Fruit fly (Drosophila melanogaster) whole organism, embryonic: ENCODE results near the gene CG42798.
A peak's percentile ranks its signal among the peaks of the same experiment; 100 is the strongest.

ENCODE experiments used
- Abd-B ChIP-seq: fragments of 200-800 bp; sonication (Bioruptor generic); optimal IDR thresholded peaks from 2 replicates; lab custom pipeline; 2018; ENCODE audit warnings: missing biosample characterization, mild to moderate bottlenecking, missing genetic modification characterization, moderate library complexity
- Adf1 ChIP-seq: fragments of 200-800 bp; sonication (Bioruptor generic); IDR thresholded peaks from 2 replicates; pipeline ENCODE4 v1.3.6; 2022; ENCODE audit warnings: missing biosample characterization, missing genetic modification characterization
- CG1024 ChIP-seq: fragments of 200-800 bp; sonication (Bioruptor generic); IDR thresholded peaks from 2 replicates; pipeline ENCODE4 v1.3.6; 2022; ENCODE audit warnings: missing biosample characterization, missing genetic modification characterization
- CG11247 ChIP-seq: fragments of 200-800 bp; sonication (Bioruptor generic); IDR thresholded peaks from 2 replicates; pipeline ENCODE4 v1.3.6; 2022; ENCODE audit warnings: missing biosample characterization, missing genetic modification characterization
- CG11398 ChIP-seq: fragments of 200-800 bp; sonication (Bioruptor generic); optimal IDR thresholded peaks from 2 replicates; lab custom pipeline; 2016; ENCODE audit warnings: missing biosample characterization, missing genetic modification characterization
- CG12219 ChIP-seq: fragments of 200-800 bp; sonication (Bioruptor generic); optimal IDR thresholded peaks from 3 replicates; lab custom pipeline; 2018; ENCODE audit warnings: missing biosample characterization, mild to moderate bottlenecking, missing genetic modification characterization
- CG12391 ChIP-seq: fragments of 200-800 bp; sonication (Bioruptor generic); optimal IDR thresholded peaks from 3 replicates; lab custom pipeline; 2018; ENCODE audit warnings: missing biosample characterization, mild to moderate bottlenecking, missing genetic modification characterization, moderate library complexity
- CG12744 ChIP-seq: fragments of 200-800 bp; sonication (Bioruptor generic); optimal IDR thresholded peaks from 2 replicates; lab custom pipeline; 2016; ENCODE audit warnings: missing biosample characterization, missing genetic modification characterization
- CG14014 ChIP-seq: fragments of 200-800 bp; sonication (Bioruptor generic); IDR thresholded peaks from 2 replicates; pipeline ENCODE4 v1.3.6; 2022; ENCODE audit warnings: missing biosample characterization, missing genetic modification characterization
- CG15073 ChIP-seq: fragments of 200-800 bp; sonication (Bioruptor generic); optimal IDR thresholded peaks from 2 replicates; lab custom pipeline; 2016; ENCODE audit warnings: missing biosample characterization, missing genetic modification characterization
- CG16863 ChIP-seq: fragments of 200-800 bp; sonication (Bioruptor generic); optimal IDR thresholded peaks from 3 replicates; lab custom pipeline; 2016; ENCODE audit warnings: missing biosample characterization, missing genetic modification characterization
- CG17802 ChIP-seq: fragments of 200-800 bp; sonication (Bioruptor generic); optimal IDR thresholded peaks from 2 replicates; lab custom pipeline; 2018; ENCODE audit warnings: missing biosample characterization, mild to moderate bottlenecking, missing genetic modification characterization, moderate library complexity
- CG1832 ChIP-seq: fragments of 200-800 bp; sonication (Bioruptor generic); optimal IDR thresholded peaks from 2 replicates; lab custom pipeline; 2017; ENCODE audit warnings: missing biosample characterization, mild to moderate bottlenecking, missing genetic modification characterization, inconsistent platforms
- CG2202 ChIP-seq: fragments of 200-800 bp; sonication (Bioruptor generic); optimal IDR thresholded peaks from 2 replicates; lab custom pipeline; 2018; ENCODE audit warnings: missing biosample characterization, mild to moderate bottlenecking, missing genetic modification characterization
- CG2678 ChIP-seq: fragments of 200-800 bp; sonication (Bioruptor generic); optimal IDR thresholded peaks from 3 replicates; lab custom pipeline; 2019; ENCODE audit warnings: missing biosample characterization, mild to moderate bottlenecking, missing genetic modification characterization, moderate library complexity
- CG3065 ChIP-seq: fragments of 200-800 bp; sonication (Bioruptor generic); optimal IDR thresholded peaks from 2 replicates; lab custom pipeline; 2016; ENCODE audit warnings: missing biosample characterization, missing genetic modification characterization
- CG3281 ChIP-seq: fragments of 200-800 bp; sonication (Bioruptor generic); optimal IDR thresholded peaks from 3 replicates; lab custom pipeline; 2017; ENCODE audit warnings: missing biosample characterization, mild to moderate bottlenecking, missing genetic modification characterization
- CG34422 ChIP-seq: fragments of 200-800 bp; sonication (Bioruptor generic); IDR thresholded peaks from 3 replicates; pipeline ENCODE4 v1.3.6; 2022; ENCODE audit warnings: missing biosample characterization, missing genetic modification characterization
- CG4360 ChIP-seq: fragments of 200-800 bp; sonication (Bioruptor generic); IDR thresholded peaks from 2 replicates; pipeline ENCODE4 v1.3.6; 2022; ENCODE audit warnings: missing biosample characterization, missing genetic modification characterization
- CG4617 ChIP-seq: fragments of 200-800 bp; sonication (Bioruptor generic); optimal IDR thresholded peaks from 3 replicates; lab custom pipeline; 2016; ENCODE audit warnings: missing biosample characterization, missing genetic modification characterization, borderline replicate concordance
- CG6654 ChIP-seq: fragments of 200-800 bp; sonication (Bioruptor generic); optimal IDR thresholded peaks from 2 replicates; lab custom pipeline; 2017; ENCODE audit warnings: missing biosample characterization, mild to moderate bottlenecking, missing genetic modification characterization
- CG6765 ChIP-seq: fragments of 200-800 bp; sonication (Bioruptor generic); optimal IDR thresholded peaks from 3 replicates; lab custom pipeline; 2017; ENCODE audit warnings: missing biosample characterization, mild to moderate bottlenecking, missing genetic modification characterization
- CG6791 ChIP-seq: fragments of 200-800 bp; sonication (Bioruptor generic); IDR thresholded peaks from 3 replicates; pipeline ENCODE4 v1.3.6; 2022; ENCODE audit warnings: missing biosample characterization, missing genetic modification characterization; ENCODE audit not compliant: partially characterized antibody
- CG8944 ChIP-seq: fragments of 200-800 bp; sonication (Bioruptor generic); optimal IDR thresholded peaks from 3 replicates; lab custom pipeline; 2016; ENCODE audit warnings: missing biosample characterization, missing genetic modification characterization
- Deaf1 ChIP-seq: fragments of 200-800 bp; optimal IDR thresholded peaks from 3 replicates; lab custom pipeline; 2019; ENCODE audit warnings: missing biosample characterization, mild to moderate bottlenecking, missing genetic modification characterization, moderate library complexity
- Doc2 ChIP-seq: fragments of 200-800 bp; sonication (Bioruptor generic); IDR thresholded peaks from 2 replicates; pipeline ENCODE4 v1.3.6; 2022; ENCODE audit warnings: missing biosample characterization, missing genetic modification characterization
- H15 ChIP-seq: fragments of 200-800 bp; sonication (Bioruptor generic); IDR thresholded peaks from 3 replicates; pipeline ENCODE4 v1.3.6; 2022; ENCODE audit warnings: missing biosample characterization, missing genetic modification characterization
- HLH54F ChIP-seq: fragments of 200-800 bp; sonication (Bioruptor generic); optimal IDR thresholded peaks from 3 replicates; lab custom pipeline; 2016; ENCODE audit warnings: missing biosample characterization, missing genetic modification characterization
- Hand ChIP-seq: fragments of 200-800 bp; sonication (Bioruptor generic); optimal IDR thresholded peaks from 2 replicates; lab custom pipeline; 2017; ENCODE audit warnings: mild to moderate bottlenecking, missing biosample characterization, missing genetic modification reagents, missing genetic modification characterization
- HmgZ ChIP-seq: fragments of 200-800 bp; sonication (Bioruptor generic); optimal IDR thresholded peaks from 2 replicates; lab custom pipeline; 2018; ENCODE audit warnings: missing biosample characterization, mild to moderate bottlenecking, missing genetic modification characterization
- Hsf ChIP-seq: fragments of 200-800 bp; sonication (Bioruptor generic); optimal IDR thresholded peaks from 3 replicates; lab custom pipeline; 2016; ENCODE audit warnings: missing biosample characterization, missing genetic modification characterization
- MBD-R2 ChIP-seq: fragments of 200-800 bp; sonication (Bioruptor generic); IDR thresholded peaks from 2 replicates; pipeline ENCODE4 v1.3.6; 2022; ENCODE audit warnings: missing biosample characterization, missing genetic modification characterization
- NfI ChIP-seq: fragments of 200-800 bp; sonication (Bioruptor generic); optimal IDR thresholded peaks from 3 replicates; lab custom pipeline; 2018; ENCODE audit warnings: missing biosample characterization, mild to moderate bottlenecking, missing genetic modification characterization, moderate library complexity
- Oli ChIP-seq: fragments of 200-800 bp; sonication (Bioruptor generic); optimal IDR thresholded peaks from 2 replicates; lab custom pipeline; 2018; ENCODE audit warnings: missing biosample characterization, mild to moderate bottlenecking, missing genetic modification characterization, moderate library complexity
- Sin3A ChIP-seq: fragments of >200 bp; optimal IDR thresholded peaks from 2 replicates; lab custom pipeline; 2018
- ab ChIP-seq: fragments of 200-800 bp; sonication (Bioruptor generic); optimal IDR thresholded peaks from 2 replicates; lab custom pipeline; 2016; ENCODE audit warnings: missing biosample characterization, missing genetic modification characterization
- dan ChIP-seq: fragments of 200-800 bp; sonication (Bioruptor generic); IDR thresholded peaks from 2 replicates; pipeline ENCODE4 v1.3.6; 2022; ENCODE audit warnings: missing biosample characterization, missing genetic modification characterization
- gce ChIP-seq: fragments of 200-800 bp; sonication (Bioruptor generic); IDR thresholded peaks from 3 replicates; pipeline ENCODE4 v1.3.6; 2022; ENCODE audit warnings: missing biosample characterization, missing genetic modification characterization
- gcm ChIP-seq: fragments of 200-800 bp; sonication (Bioruptor generic); optimal IDR thresholded peaks from 2 replicates; lab custom pipeline; 2019; ENCODE audit warnings: missing biosample characterization, mild to moderate bottlenecking, missing genetic modification characterization, moderate library complexity
- hth ChIP-seq: fragments of >200 bp; optimal IDR thresholded peaks from 2 replicates; lab custom pipeline; 2017; ENCODE audit warnings: inconsistent platforms
- jumu ChIP-seq: fragments of 200-800 bp; sonication (Bioruptor generic); optimal IDR thresholded peaks from 3 replicates; lab custom pipeline; 2016; ENCODE audit warnings: missing biosample characterization, missing genetic modification characterization
- luna ChIP-seq: fragments of 200-800 bp; sonication (Bioruptor generic); optimal IDR thresholded peaks from 2 replicates; lab custom pipeline; 2016; ENCODE audit warnings: missing biosample characterization, missing genetic modification characterization
- mld ChIP-seq: fragments of 200-800 bp; sonication (Bioruptor generic); IDR thresholded peaks from 3 replicates; pipeline ENCODE4 v1.3.6; 2022; ENCODE audit warnings: missing biosample characterization, missing genetic modification characterization; ENCODE audit not compliant: partially characterized antibody
- nerfin-2 ChIP-seq: fragments of 200-800 bp; sonication (Bioruptor generic); IDR thresholded peaks from 2 replicates; pipeline ENCODE4 v1.3.6; 2022; ENCODE audit warnings: missing biosample characterization, missing genetic modification characterization; ENCODE audit not compliant: partially characterized antibody
- sim ChIP-seq: fragments of 200-800 bp; sonication (Bioruptor generic); IDR thresholded peaks from 2 replicates; pipeline ENCODE4 v1.3.6; 2022; ENCODE audit warnings: missing biosample characterization, missing genetic modification characterization
- tap ChIP-seq: fragments of 200-800 bp; optimal IDR thresholded peaks from 3 replicates; lab custom pipeline; 2019; ENCODE audit warnings: missing biosample characterization, mild to moderate bottlenecking, missing genetic modification characterization, moderate library complexity
- tgo ChIP-seq: fragments of 200-800 bp; sonication (Bioruptor generic); IDR thresholded peaks from 3 replicates; pipeline ENCODE4 v1.3.6; 2022; ENCODE audit warnings: missing biosample characterization, missing genetic modification characterization
- unc-4 ChIP-seq: fragments of 200-800 bp; sonication (Bioruptor generic); IDR thresholded peaks from 2 replicates; pipeline ENCODE4 v1.3.6; 2022; ENCODE audit warnings: missing biosample characterization, missing genetic modification characterization; ENCODE audit not compliant: partially characterized antibody
- wek ChIP-seq: fragments of 200-800 bp; sonication (Bioruptor generic); optimal IDR thresholded peaks from 3 replicates; lab custom pipeline; 2018; ENCODE audit warnings: missing biosample characterization, mild to moderate bottlenecking, missing genetic modification characterization, moderate library complexity
- zf30C ChIP-seq: fragments of 200-800 bp; sonication (Bioruptor generic); optimal IDR thresholded peaks from 3 replicates; lab custom pipeline; 2018; ENCODE audit warnings: missing biosample characterization, mild to moderate bottlenecking, missing genetic modification characterization

The CG42798 gene

dm6 chr3R:17386168-17386819, 20.2 kb upstream of the CG42798 start (continued):
- TF ChIP-seq CG17802 (peak; percentile 51), Oli (peak; percentile 75), CG15073 (GFP tag; lab: Kevin White, UChicago) (no peak), MBD-R2 (GFP tag; lab: Robert Waterston, UW) (no peak; the same call in 1 of the 2 replicates), CG3281 (GFP tag; lab: Kevin White, UChicago) (peak; percentile 63), tap (peak; percentile 74), CG11247 (GFP tag; lab: Robert Waterston, UW) (peak; percentile 56; the same call in 1 of the 2 replicates), Hand (GFP tag; lab: Kevin White, UChicago) (no peak), CG12219 (GFP tag; lab: Kevin White, UChicago) (peak; percentile 64), HLH54F (GFP tag; lab: Kevin White, UChicago) (peak; percentile 21), zf30C (GFP tag; lab: Kevin White, UChicago) (no peak), tgo (GFP tag; lab: Robert Waterston, UW) (peak; percentile 68), mld (GFP tag; lab: Robert Waterston, UW) (no peak), gcm (peak; percentile 48), CG1832 (GFP tag; lab: Kevin White, UChicago) (no peak), wek (GFP tag; lab: Kevin White, UChicago) (peak; percentile 45), CG1024 (peak; percentile 28; the same call in 1 of the 2 replicates), Adf1 (no peak), Hsf (peak; percentile 54), Doc2 (no peak), CG2678 (tag; lab: Kevin White, UChicago) (peak; percentile 82), dan (GFP tag; lab: Robert Waterston, UW) (peak; percentile 20; the same call in 1 of the 2 replicates), Sin3A (lab: Kevin White, UChicago) (no peak), unc-4 (no peak), CG2202 (tag; lab: Kevin White, UChicago) (peak; percentile 20), gce (0 out of 3 replicates have a peak, but pooled peaks have one; percentile 70), hth (lab: Kevin White, UChicago) (no peak), CG11398 (no peak), ab (GFP tag; lab: Kevin White, UChicago) (no peak), CG4617 (GFP tag; lab: Kevin White, UChicago) (peak; percentile 2), nerfin-2 (GFP tag; lab: Robert Waterston, UW) (no peak), CG12744 (GFP tag; lab: Kevin White, UChicago) (no peak), CG6765 (GFP tag; lab: Kevin White, UChicago) (no peak), sim (GFP tag; lab: Robert Waterston, UW) (peak; percentile 62), CG12391 (tag; lab: Kevin White, UChicago) (peak; percentile 65), Abd-B (GFP tag; lab: Kevin White, UChicago) (peak; percentile 30), H15 (GFP tag; lab: Robert Waterston, UW) (peak; percentile 76), CG16863 (GFP tag; lab: Kevin White, UChicago) (peak; percentile 36), NfI (GFP tag; lab: Kevin White, UChicago) (peak; percentile 57), luna (GFP tag; lab: Kevin White, UChicago) (no peak), CG3065 (GFP tag; lab: Kevin White, UChicago) (no peak), CG6791 (GFP tag; lab: Robert Waterston, UW) (no peak), CG8944 (GFP tag; lab: Kevin White, UChicago) (peak; percentile 32), Deaf1 (no peak), CG34422 (peak; percentile 35; the same call in 2 of the 3 replicates), CG6654 (GFP tag; lab: Kevin White, UChicago) (peak; percentile 47), CG4360 (peak; percentile 40; the same call in 1 of the 2 replicates), jumu (GFP tag; lab: Kevin White, UChicago) (peak; percentile 27), CG14014 (peak; percentile 61), HmgZ (tag; lab: Kevin White, UChicago) (no peak)
